Worm (Caenorhabditis elegans): ENCODE data around the gene lov-1.

Gene lov-1

ce11 chrII:10121725-10122124 is at the start of gene lov-1:
lov-1 (minus strand) TSS chrII:10121825.
- TF ChIP-seq dao-5 (tag; optimal IDR thresholded peaks at IDR 0.05) (no peak), him-1 (tag; optimal IDR thresholded peaks at IDR 0.05) (no peak), W03F9.2 (tag; optimal IDR thresholded peaks at IDR 0.05) (no peak)

- no peak for TF ChIP-seq dao-5 (tag; optimal IDR thresholded peaks at IDR 0.05)
- TF ChIP-seq W03F9.2 (tag; optimal IDR thresholded peaks at IDR 0.05) = no peak
- no peak for TF ChIP-seq him-1 (tag; optimal IDR thresholded peaks at IDR 0.05)
These were observed 49.3 kb upstream of the lov-1 start, which contains the start of gene gpd-4 for ce11 chrII:10170837-10171318. gpd-4 (plus strand) TSS chrII:10171268.

DNA sequence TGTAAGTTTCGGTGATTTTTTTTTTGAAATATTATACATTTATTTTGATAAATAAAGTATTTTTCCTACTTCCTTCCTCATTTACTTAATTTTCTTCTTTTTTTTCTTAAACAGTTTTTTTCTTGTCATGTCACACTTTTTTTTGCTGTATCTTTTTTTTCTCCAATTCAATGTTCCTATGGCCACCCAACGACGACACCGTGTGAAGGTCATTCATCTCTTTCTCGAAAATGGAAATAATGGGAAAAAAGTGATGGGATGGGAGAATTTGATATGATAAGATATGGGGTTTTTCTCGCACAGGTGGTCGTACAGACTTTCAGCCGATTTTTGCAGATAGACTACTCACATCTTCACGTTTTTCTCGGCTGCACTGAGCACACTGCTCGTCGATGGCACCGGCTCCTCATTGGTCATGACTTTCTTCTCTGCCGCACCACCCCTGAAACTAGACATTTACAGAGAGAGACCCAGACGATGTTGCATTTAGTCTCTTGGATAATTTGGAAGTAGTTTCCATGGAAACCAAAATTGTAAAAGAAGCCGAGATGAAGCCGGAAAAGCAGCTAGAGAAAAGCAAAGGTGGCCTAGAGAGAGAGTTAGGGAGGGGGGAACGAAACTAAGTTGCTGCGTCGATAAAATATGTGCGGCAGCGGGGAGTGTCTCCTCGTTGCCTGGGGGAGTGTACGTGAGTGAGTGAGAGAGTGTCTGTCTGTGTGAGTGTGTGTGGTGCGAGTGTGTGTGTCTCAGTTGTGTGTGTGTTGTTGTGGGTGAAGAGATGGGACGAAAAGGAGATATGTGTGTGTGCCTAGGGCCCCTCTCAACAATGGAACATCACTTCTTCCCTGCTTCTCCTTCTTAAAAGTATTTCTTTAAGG is 47.5 kb upstream of the lov-1 start, which contains the start of gene daf-19:
Gene daf-19 (minus strand): TSS at position 442 of the 878 bp plus-strand sequence.
- TF ChIP-seq W03F9.2 (tag; optimal IDR thresholded peaks at IDR 0.05) (no peak), him-1 (tag; optimal IDR thresholded peaks at IDR 0.05) (peak; percentile 35)

ce11 chrII:10167731-10168130 is 46.1 kb upstream of the lov-1 start:
- TF ChIP-seq dao-5 (tag; optimal IDR thresholded peaks at IDR 0.05) (no peak), W03F9.2 (tag; optimal IDR thresholded peaks at IDR 0.05) (no peak), him-1 (tag; optimal IDR thresholded peaks at IDR 0.05) (no peak)

DNA sequence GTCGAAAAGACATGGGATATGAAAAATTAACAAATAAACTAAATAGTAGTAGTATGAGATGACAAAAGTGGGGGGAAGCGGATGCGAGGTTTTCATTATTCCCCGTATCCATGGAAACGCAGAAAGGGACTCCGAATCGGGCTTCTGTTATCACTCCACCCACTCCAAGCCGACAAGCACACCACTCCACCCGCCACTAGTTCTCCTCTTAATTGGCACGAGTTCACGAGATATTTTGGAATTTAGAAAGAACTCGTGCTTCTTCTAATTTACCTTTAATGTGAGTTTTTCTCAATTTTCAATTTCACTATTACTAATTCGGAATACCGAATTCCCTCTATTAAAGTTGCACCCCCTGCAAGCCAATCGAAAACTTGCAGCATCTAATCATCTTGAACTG is 44.7 kb upstream of the lov-1 start:
- TF ChIP-seq him-1 (tag; optimal IDR thresholded peaks at IDR 0.05) (no peak), W03F9.2 (tag; optimal IDR thresholded peaks at IDR 0.05) (no peak), dao-5 (tag; optimal IDR thresholded peaks at IDR 0.05) (no peak)

DNA sequence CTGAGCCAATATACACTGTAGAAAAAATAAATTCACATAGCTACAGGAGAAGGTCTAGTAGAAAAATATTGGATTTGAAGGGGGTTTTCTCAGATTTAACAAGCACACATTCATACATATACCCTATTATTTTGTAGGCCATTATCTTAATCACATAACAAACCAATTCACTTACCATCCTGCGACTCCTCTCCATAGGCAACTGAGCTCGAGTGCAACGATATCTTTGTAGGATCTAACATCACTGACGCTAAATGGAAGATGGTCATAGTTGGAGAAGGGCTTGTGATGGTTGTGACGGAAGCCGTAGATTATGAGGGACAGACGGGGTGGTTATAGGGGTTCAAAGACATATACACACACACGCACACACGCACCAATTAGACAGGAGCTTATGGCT is 42.5 kb upstream of the lov-1 start:
- TF ChIP-seq him-1 (tag; optimal IDR thresholded peaks at IDR 0.05) = no peak
- TF ChIP-seq dao-5 (tag; optimal IDR thresholded peaks at IDR 0.05) = no peak
- no peak for TF ChIP-seq W03F9.2 (tag; optimal IDR thresholded peaks at IDR 0.05)

DNA sequence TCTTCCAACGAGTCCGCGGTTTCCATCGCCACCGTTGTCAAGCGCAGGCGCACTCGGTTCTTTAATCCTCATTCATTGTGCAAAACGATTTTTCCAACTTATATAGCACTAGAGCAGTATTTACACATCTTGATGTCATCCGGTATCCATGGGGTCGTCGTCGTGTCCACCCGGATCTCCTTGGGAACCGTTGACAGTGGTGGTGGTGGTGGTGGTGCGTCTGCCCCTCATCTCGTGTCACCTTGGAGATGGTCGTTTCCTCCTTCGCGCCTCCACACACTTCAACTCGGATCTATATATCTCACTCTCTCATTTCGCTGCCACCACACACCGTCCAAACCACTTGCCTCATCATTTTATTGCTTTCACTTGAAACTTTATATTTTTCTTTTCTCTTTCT is 41.2 kb upstream of the lov-1 start:
- TF ChIP-seq dao-5 (tag; optimal IDR thresholded peaks at IDR 0.05) = no peak
- no peak for TF ChIP-seq W03F9.2 (tag; optimal IDR thresholded peaks at IDR 0.05)
- no peak for TF ChIP-seq him-1 (tag; optimal IDR thresholded peaks at IDR 0.05)

DNA sequence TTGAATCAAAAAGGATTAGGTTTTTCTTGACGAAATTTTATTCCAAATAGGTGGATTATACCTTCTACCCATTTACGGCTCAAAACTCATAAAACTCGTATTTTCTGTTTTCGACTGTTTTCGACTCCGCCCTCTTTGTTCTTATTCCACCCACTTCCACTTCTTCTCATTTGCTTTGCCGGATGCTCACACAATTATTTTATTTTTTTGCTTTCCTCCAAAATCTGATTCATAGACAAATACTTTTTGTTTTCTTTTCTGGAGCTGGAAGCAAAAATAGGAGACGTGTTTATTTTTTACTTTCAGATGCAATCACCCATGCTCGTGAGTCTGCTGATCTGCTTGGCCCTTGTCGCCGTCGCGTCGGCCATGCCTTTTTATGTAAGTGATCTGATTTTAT is 33.5 kb upstream of the lov-1 start, which contains the start of gene nlp-63:
Gene nlp-63 (plus strand): TSS at position 301 of the 400 bp plus-strand sequence.
- no peak for TF ChIP-seq W03F9.2 (tag; optimal IDR thresholded peaks at IDR 0.05)
- no peak for TF ChIP-seq him-1 (tag; optimal IDR thresholded peaks at IDR 0.05)
- no peak for TF ChIP-seq dao-5 (tag; optimal IDR thresholded peaks at IDR 0.05)

DNA sequence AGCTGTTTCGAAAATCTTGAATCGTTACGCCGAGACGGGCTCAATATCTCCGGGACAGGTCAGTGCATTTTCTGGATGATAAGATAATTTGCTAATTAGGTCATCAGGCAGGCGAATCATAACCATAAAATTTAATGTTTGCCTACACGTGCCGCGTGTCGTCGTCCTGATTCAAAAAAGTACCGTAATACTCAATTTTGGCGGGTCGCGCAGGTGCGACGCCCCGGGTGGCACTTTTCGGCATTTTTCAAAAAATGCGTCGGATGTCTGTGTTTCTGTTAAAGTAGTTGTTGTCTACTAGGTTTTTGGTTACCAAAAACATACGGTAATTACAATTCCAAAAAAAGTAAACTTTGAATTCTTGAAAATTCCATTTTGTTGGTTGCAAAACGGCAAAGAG is 25.9 kb upstream of the lov-1 start:
- TF ChIP-seq W03F9.2 (tag; optimal IDR thresholded peaks at IDR 0.05) (no peak), dao-5 (tag; optimal IDR thresholded peaks at IDR 0.05) (no peak), him-1 (tag; optimal IDR thresholded peaks at IDR 0.05) (no peak)

DNA sequence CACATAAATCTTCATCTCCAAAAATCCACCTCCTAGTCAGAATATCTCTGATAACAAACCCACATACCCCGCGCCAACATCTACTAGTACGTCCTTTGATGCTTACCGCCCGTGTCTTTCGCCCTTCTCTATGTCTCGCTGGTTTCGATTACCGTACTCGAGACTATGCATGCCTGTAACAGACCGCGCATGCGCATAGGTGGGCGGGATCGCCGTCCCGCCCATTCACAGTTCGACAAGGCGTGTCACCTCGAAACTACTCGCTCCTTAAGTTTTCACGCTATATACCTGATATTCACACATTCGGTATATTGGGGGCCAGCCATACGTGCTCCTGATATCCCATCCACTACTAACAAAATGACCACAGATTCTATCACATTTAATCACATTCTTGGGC is 24.9 kb upstream of the lov-1 start, which contains the start of gene pax-3:
Gene pax-3 (plus strand): TSS at position 83 of the 400 bp plus-strand sequence.
- TF ChIP-seq him-1 (tag; optimal IDR thresholded peaks at IDR 0.05) (no peak), dao-5 (tag; optimal IDR thresholded peaks at IDR 0.05) (no peak), W03F9.2 (tag; optimal IDR thresholded peaks at IDR 0.05) (no peak)

DNA sequence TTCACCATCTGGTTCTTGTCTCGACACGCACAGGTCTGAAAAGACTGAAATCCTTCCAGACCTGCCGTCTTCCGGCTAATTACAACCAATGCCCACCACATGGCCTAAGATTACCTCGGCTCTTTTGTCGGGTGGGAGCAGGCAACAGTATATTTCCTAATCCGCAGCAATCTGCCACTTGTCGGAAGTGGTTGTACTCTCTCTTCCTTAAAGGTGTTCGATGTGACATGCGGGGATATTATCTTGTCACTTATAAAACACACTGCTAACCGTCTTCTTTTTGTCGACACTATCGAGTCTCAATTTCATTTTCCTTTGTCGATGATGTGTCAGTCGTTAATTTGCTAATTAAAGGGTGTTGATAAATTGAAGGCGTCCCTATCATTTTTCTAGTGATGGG is 22.5 kb upstream of the lov-1 start, which contains the start of gene F27E5.3:
Gene F27E5.3 (minus strand): TSS at position 101 of the 400 bp plus-strand sequence.
- no peak for TF ChIP-seq dao-5 (tag; optimal IDR thresholded peaks at IDR 0.05)
- TF ChIP-seq him-1 (tag; optimal IDR thresholded peaks at IDR 0.05) = no peak
- TF ChIP-seq W03F9.2 (tag; optimal IDR thresholded peaks at IDR 0.05) = no peak

- TF ChIP-seq dao-5 (tag; optimal IDR thresholded peaks at IDR 0.05) (no peak), W03F9.2 (tag; optimal IDR thresholded peaks at IDR 0.05) (no peak)
These were observed 17.6 kb upstream of the lov-1 start, which contains the start of gene asah-2 for ce11 chrII:10139177-10139640. asah-2 (plus strand) TSS chrII:10139590.

ce11 chrII:10137358-10137757 is 15.7 kb upstream of the lov-1 start, which contains the start of gene phg-1:
phg-1 (plus strand) TSS chrII:10137658.
- TF ChIP-seq him-1 (tag; optimal IDR thresholded peaks at IDR 0.05) (no peak), W03F9.2 (tag; optimal IDR thresholded peaks at IDR 0.05) (no peak), dao-5 (tag; optimal IDR thresholded peaks at IDR 0.05) (no peak)

DNA sequence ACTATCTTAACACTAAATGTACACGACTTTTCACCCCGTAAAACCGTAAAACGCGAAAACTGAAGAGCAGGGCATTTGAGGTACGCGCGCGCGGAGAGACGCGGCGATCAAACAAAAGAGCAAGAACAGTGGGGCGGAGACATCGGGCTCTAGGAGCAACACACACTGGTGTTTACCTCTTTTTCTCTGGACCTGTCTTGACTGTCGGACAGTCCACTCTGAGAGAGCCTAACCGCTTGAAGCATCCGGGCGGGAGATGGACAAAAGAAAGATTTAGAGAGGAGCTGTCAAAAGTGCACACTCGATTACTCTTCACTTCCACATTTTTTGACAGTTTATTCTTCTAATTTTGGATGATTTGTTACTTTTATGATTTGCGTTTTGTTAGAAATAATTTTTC is 15.1 kb upstream of the lov-1 start:
- no peak for TF ChIP-seq him-1 (tag; optimal IDR thresholded peaks at IDR 0.05)
- TF ChIP-seq W03F9.2 (tag; optimal IDR thresholded peaks at IDR 0.05) = no peak
- no peak for TF ChIP-seq dao-5 (tag; optimal IDR thresholded peaks at IDR 0.05)

Data from whole organism, L4/young adult.